Worm (Caenorhabditis elegans) whole organism, L1 larva: ENCODE results near the gene srlf-24.

Experiments used
- C04F5.9 ChIP-seq: sonication (generic microtip); optimal IDR thresholded peaks from 2 replicates; lab custom pipeline; 2016; ENCODE audit warnings: missing genetic modification characterization, missing compliant biosample characterization
- Y116A8C.19 ChIP-seq: sonication (generic microtip); optimal IDR thresholded peaks from 2 replicates; lab custom pipeline; 2016; ENCODE audit warnings: missing compliant biosample characterization, missing genetic modification characterization, borderline replicate concordance
- efl-1 ChIP-seq, 4 experiments: fragments of 150-350 bp; optimal IDR thresholded peaks in 3 of 4; peaks in 1 of 4; 1 replicate in 1 of 4; 2 replicates in 3 of 4; lab custom pipeline; 2014; ENCODE audit warnings: missing biosample characterization in 2 of 4, missing genetic modification characterization in 2 of 4, missing genetic modification reagents in 2 of 4
- efl-3 ChIP-seq: fragments of 200-800 bp; sonication (Bioruptor generic); optimal IDR thresholded peaks from 2 replicates; lab custom pipeline; 2018; ENCODE audit warnings: mild to moderate bottlenecking, missing genetic modification characterization, missing compliant biosample characterization
- lin-35 ChIP-seq, 2 experiments: fragments of 150-350 bp; optimal IDR thresholded peaks; 2 replicates each; lab custom pipeline; 2014; ENCODE audit warnings: missing biosample characterization in 2 of 2, missing genetic modification characterization in 2 of 2, missing genetic modification reagents in 2 of 2
- lin-39 ChIP-seq: fragments of 150-350 bp; optimal IDR thresholded peaks from 2 replicates; lab custom pipeline; 2014; ENCODE audit warnings: missing biosample characterization, missing genetic modification reagents, missing genetic modification characterization
- nhr-28 ChIP-seq: fragments of 150-350 bp; optimal IDR thresholded peaks from 2 replicates; lab custom pipeline; 2014; ENCODE audit warnings: missing biosample characterization, missing genetic modification characterization
- snpc-4 ChIP-seq: fragments of 150-350 bp; optimal IDR thresholded peaks from 2 replicates; lab custom pipeline; 2014; ENCODE audit warnings: missing biosample characterization, missing genetic modification characterization
- swsn-7 ChIP-seq: sonication (generic microtip); optimal IDR thresholded peaks from 2 replicates; lab custom pipeline; 2016; ENCODE audit warnings: missing genetic modification characterization, missing compliant biosample characterization
- tbx-2 ChIP-seq: sonication (generic microtip); optimal IDR thresholded peaks from 2 replicates; lab custom pipeline; 2016; ENCODE audit warnings: missing genetic modification characterization, missing compliant biosample characterization
- unc-130 ChIP-seq: fragments of 150-350 bp; optimal IDR thresholded peaks from 2 replicates; lab custom pipeline; 2017; ENCODE audit warnings: missing biosample characterization, missing genetic modification characterization, inconsistent platforms
- zag-1 ChIP-seq: fragments of 150-350 bp; optimal IDR thresholded peaks from 2 replicates; lab custom pipeline; 2014; ENCODE audit warnings: missing biosample characterization, missing genetic modification characterization

DNA sequence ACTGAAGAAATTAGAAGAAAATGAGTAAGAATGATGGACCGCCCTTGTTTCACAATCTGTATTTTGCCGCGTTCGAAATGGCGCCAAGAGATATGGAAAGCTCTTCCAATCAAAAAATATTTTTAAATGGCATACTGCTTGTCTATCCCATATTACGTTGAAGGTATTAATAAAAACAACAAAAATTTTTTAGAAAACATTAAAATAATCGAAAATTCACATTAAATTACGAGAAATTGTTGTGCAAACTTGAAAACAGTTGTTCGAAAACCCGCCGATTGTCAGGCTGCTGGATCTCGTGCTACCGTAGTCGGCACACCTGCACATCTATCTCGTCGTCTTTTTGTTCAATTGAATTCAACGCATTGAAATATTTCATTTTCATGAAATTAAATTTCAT lies 22.0 kb downstream of the srlf-24 start, which contains the start of gene klc-1:
- TF ChIP-seq unc-130 (tag; lab: Kevin White, UChicago) (no peak), zag-1 (tag; lab: Kevin White, UChicago) (no peak), lin-39 (no peak), tbx-2 (tag; lab: Kevin White, UChicago) (no peak), efl-3 (GFP tag; lab: Kevin White, UChicago) (no peak), nhr-28 (tag; lab: Kevin White, UChicago) (no peak), snpc-4 (tag; lab: Kevin White, UChicago) (no peak), efl-1 (optimal IDR thresholded peaks at IDR 0.05; lab: Kevin White, UChicago) (no peak), efl-1 (GFP tag; optimal IDR thresholded peaks at IDR 0.05 in 1 of 2; lab: Kevin White, UChicago) (no peak), Y116A8C.19 (no peak), swsn-7 (tag; lab: Kevin White, UChicago) (no peak), C04F5.9 (tag; lab: Kevin White, UChicago) (no peak), lin-35 (GFP tag; optimal IDR thresholded peaks at IDR 0.05; lab: Kevin White, UChicago) (no peak)
